Worm (Caenorhabditis elegans): ENCODE results near the gene vgln-1.

The vgln-1 gene

DNA sequence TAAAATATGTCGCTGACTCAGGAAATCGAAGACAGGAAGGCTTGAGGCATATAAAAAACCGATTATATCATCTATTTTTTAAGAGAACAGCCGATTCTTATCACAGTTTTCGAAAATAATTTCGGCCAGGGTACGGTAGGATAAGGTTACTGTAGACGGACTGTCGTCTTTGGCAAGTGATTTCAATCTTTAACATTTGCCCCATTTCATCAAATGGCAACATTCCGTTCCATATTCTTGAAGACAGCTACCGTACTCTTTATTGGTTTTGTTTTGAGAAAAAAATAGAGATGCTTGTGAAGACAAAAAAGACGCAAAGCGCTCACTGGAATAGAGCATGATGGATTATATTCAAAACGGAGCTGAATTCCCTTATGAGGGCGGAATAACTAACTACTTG, 7.9 kb upstream of the vgln-1 start:
- TF ChIP-seq flt-1 (GFP tag; IDR thresholded peaks at IDR 0.05), result no peak
- TF ChIP-seq T22C8.4 (GFP tag; IDR thresholded peaks at IDR 0.05), result no peak
- TF ChIP-seq med-1 (GFP tag; optimal IDR thresholded peaks at IDR 0.05; ENCODE audit: insufficient read depth), result no peak
- no peak for TF ChIP-seq klf-2 (GFP tag; conservative IDR thresholded peaks at IDR 0.05)
- TF ChIP-seq ztf-23 (GFP tag; IDR thresholded peaks at IDR 0.05), result no peak
- no peak for TF ChIP-seq tab-1 (GFP tag; IDR thresholded peaks at IDR 0.05)
- TF ChIP-seq ref-1 (GFP tag; conservative IDR thresholded peaks at IDR 0.05), result no peak
- no peak for TF ChIP-seq ztf-29 (GFP tag; IDR thresholded peaks at IDR 0.05)
- TF ChIP-seq cog-1 (tag; optimal IDR thresholded peaks at IDR 0.05), result no peak

DNA sequence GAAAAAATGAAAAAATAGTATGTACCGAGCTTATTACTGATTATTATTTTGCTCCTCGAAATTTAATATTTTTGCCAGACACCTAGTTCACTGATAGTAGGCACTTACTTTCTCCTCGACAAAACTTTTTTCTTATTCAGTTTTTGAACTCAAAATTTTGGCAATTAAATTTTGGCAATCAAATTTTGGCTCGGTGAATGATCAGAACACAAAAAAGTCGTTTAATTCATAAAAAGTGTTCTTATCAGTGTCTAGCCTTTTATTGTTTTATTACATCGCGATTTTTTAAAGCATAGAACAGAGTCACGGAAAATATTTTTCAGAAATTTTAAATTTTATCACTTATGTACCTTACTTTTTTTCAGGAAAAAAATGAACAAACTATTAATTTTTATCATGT, 4.3 kb upstream of the vgln-1 start:
- TF ChIP-seq cog-1 (tag; optimal IDR thresholded peaks at IDR 0.05) (no peak), tab-1 (GFP tag; IDR thresholded peaks at IDR 0.05) (no peak), klf-2 (GFP tag; conservative IDR thresholded peaks at IDR 0.05) (no peak), ztf-23 (GFP tag; IDR thresholded peaks at IDR 0.05) (no peak), ztf-29 (GFP tag; IDR thresholded peaks at IDR 0.05) (no peak), med-1 (GFP tag; optimal IDR thresholded peaks at IDR 0.05; ENCODE audit: insufficient read depth) (no peak), flt-1 (GFP tag; IDR thresholded peaks at IDR 0.05) (no peak), T22C8.4 (GFP tag; IDR thresholded peaks at IDR 0.05) (no peak), ref-1 (GFP tag; conservative IDR thresholded peaks at IDR 0.05) (no peak)

DNA sequence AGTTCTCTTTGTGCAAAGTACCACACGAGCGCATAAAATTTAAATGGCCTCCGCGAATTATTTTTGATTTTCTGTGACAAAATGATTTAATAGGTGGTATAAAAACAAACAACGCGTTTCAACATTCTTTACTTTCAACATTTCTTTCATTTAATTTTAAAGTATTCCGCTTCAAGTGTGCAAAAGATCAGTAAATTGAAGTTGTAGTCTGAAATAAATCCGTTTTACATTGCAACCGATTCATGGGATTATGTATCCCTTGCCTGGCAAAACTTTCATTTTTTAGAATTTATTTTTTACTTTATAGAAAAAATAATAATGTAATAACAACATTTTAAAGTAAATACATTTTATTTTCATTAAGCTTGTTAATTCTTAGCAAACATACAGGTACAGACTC, 3.6 kb upstream of the vgln-1 start, which contains the start of gene F26C11.1:
F26C11.1 (plus strand) TSS at position 301 of the 400 bp plus-strand sequence.
- TF ChIP-seq ztf-29 (GFP tag; IDR thresholded peaks at IDR 0.05), result no peak
- TF ChIP-seq cog-1 (tag; optimal IDR thresholded peaks at IDR 0.05), result no peak
- TF ChIP-seq flt-1 (GFP tag; IDR thresholded peaks at IDR 0.05), result no peak
- no peak for TF ChIP-seq klf-2 (GFP tag; conservative IDR thresholded peaks at IDR 0.05)
- TF ChIP-seq ztf-23 (GFP tag; IDR thresholded peaks at IDR 0.05), result no peak
- no peak for TF ChIP-seq T22C8.4 (GFP tag; IDR thresholded peaks at IDR 0.05)
- no peak for TF ChIP-seq med-1 (GFP tag; optimal IDR thresholded peaks at IDR 0.05; ENCODE audit: insufficient read depth)
- TF ChIP-seq tab-1 (GFP tag; IDR thresholded peaks at IDR 0.05), result no peak
- no peak for TF ChIP-seq ref-1 (GFP tag; conservative IDR thresholded peaks at IDR 0.05)

DNA sequence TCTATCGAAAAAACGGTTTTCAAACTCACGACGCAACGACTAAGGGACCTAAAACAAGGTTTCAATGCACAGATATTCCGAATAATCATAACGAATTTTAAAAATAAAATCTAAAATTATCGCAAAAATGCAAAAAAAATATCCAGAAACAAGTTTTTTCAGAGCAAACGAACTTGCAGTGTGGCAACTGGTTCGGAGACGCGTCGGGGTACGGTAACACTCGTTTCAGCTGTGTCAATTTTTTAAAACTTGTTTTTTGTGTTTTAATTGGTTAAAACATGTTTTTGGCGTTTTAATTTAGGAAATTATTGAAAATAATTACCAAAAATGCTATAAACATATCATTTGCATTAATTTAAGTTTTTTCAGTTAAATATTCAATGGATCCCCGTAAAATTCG, 1.5 kb upstream of the vgln-1 start, which contains the start of gene C08H9.16:
C08H9.16 (plus strand) TSS at position 370 of the 400 bp plus-strand sequence.
- TF ChIP-seq T22C8.4 (GFP tag; IDR thresholded peaks at IDR 0.05), result no peak
- TF ChIP-seq tab-1 (GFP tag; IDR thresholded peaks at IDR 0.05), result no peak
- no peak for TF ChIP-seq klf-2 (GFP tag; conservative IDR thresholded peaks at IDR 0.05)

DNA sequence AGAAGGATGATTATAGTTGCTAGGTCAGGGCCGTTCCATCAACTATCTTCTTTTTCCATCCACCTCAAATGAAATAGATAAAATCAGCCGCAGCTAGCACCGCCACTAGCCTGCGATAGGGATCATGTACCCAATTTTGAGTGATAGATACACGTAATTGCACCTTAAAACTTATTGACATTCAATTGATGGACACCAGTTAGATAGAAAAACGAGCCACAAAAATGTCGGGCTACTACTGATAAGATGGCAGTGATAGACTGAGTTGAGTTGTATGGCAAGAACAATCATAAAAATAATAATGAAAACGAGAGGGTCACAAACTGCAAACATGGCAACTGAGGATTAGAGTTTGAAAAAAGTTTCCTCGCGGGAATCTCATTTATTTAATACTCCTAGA, 942 bp upstream of the vgln-1 start:
- TF ChIP-seq T22C8.4 (GFP tag; IDR thresholded peaks at IDR 0.05) (no peak), med-1 (GFP tag; optimal IDR thresholded peaks at IDR 0.05; ENCODE audit: insufficient read depth) (no peak), klf-2 (GFP tag; conservative IDR thresholded peaks at IDR 0.05) (no peak), ztf-23 (GFP tag; IDR thresholded peaks at IDR 0.05) (no peak), tab-1 (GFP tag; IDR thresholded peaks at IDR 0.05) (no peak), flt-1 (GFP tag; IDR thresholded peaks at IDR 0.05) (no peak), ref-1 (GFP tag; conservative IDR thresholded peaks at IDR 0.05) (no peak)

DNA sequence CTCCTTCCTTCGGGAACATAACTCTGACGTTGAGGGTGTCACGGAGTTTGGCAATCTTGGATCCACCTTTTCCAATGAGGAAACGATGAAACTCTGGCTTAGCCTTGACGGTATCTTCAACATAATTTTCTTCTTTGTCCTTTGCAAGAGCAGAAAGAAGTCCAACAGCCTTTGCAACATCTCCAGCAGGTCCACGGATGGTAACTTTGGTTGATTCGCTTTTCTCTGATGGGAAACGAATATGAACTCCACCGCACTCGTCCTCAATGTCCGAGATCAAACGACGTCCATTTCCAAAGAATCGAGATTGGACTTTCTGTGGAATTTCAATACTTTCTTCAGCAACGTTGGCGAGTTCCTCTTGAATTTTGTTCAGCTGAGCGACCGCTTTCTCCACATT, 2.3 kb downstream of the vgln-1 start:
- TF ChIP-seq med-1 (GFP tag; optimal IDR thresholded peaks at IDR 0.05; ENCODE audit: insufficient read depth) (no peak), ztf-29 (GFP tag; IDR thresholded peaks at IDR 0.05) (no peak), T22C8.4 (GFP tag; IDR thresholded peaks at IDR 0.05) (no peak), klf-2 (GFP tag; conservative IDR thresholded peaks at IDR 0.05) (no peak), flt-1 (GFP tag; IDR thresholded peaks at IDR 0.05) (no peak), ztf-23 (GFP tag; IDR thresholded peaks at IDR 0.05) (no peak), ref-1 (GFP tag; conservative IDR thresholded peaks at IDR 0.05) (no peak), tab-1 (GFP tag; IDR thresholded peaks at IDR 0.05) (no peak), cog-1 (tag; optimal IDR thresholded peaks at IDR 0.05) (no peak)

DNA sequence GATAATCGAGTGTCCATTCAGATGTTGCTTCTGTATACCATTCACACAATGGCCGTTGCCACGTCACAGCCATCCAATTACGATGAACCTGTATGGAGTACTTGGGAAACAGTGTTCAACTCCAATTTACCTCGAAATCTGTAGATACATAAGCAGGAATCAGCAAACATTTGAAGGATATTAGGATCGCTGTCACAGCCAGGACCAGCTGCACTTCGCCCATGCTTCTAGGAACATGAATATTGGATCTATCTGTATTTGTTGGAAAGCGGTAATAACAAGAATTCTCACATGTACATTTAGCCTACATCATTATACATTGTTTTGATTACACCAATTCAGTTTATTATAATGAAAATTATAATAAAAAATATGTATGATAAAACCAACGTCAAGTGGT, 4.7 kb downstream of the vgln-1 start, which contains the start of gene algn-8:
algn-8 (minus strand) TSS at position 227 of the 400 bp plus-strand sequence.
- TF ChIP-seq ztf-29 (GFP tag; IDR thresholded peaks at IDR 0.05) (no peak), tab-1 (GFP tag; IDR thresholded peaks at IDR 0.05) (no peak), ztf-23 (GFP tag; IDR thresholded peaks at IDR 0.05) (no peak), klf-2 (GFP tag; conservative IDR thresholded peaks at IDR 0.05) (no peak), med-1 (GFP tag; optimal IDR thresholded peaks at IDR 0.05; ENCODE audit: insufficient read depth) (no peak), flt-1 (GFP tag; IDR thresholded peaks at IDR 0.05) (no peak), T22C8.4 (GFP tag; IDR thresholded peaks at IDR 0.05) (no peak), ref-1 (GFP tag; conservative IDR thresholded peaks at IDR 0.05) (no peak), cog-1 (tag; optimal IDR thresholded peaks at IDR 0.05) (no peak)

DNA sequence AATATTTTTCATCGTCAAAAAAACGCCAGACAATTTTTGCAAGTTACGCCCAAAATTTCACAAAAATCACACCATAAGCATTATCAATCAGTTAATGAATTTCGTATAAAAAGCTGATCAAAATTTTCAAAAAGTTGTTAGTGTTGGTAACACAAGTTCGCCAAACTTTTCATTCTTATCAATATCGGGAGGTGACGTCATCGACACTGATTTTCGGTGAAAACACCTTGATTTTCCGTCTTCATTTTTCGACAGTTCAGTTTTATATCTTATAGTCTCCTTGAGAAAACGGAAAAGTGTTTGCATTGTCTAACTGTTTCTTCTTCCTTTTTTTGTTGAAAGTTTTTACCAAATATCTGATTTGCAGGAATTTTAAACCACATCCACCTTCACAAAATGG, 10.1 kb downstream of the vgln-1 start, which contains the start of gene C08H9.15:
C08H9.15 (plus strand) TSS at position 368 of the 400 bp plus-strand sequence.
- TF ChIP-seq T22C8.4 (GFP tag; IDR thresholded peaks at IDR 0.05), result no peak

DNA sequence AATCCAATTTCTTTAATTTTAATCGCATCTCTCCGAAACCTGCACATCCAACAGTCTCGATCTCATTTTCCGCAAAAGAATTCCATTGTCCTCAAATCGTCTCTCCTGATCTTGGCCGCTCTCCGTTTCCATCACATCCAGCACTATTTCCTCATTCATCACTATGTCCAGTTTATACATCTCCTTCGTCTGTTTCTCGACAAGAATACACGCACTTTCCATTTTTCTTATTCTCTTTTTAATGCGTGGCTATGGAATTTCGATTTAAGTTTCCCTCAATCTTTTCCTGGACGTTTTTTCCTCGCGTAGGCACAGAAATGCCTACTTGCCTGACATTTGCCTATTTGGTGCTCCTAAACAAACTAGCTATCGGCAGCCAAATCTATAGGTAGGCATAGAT, 11.1 kb downstream of the vgln-1 start:
- TF ChIP-seq T22C8.4 (GFP tag; IDR thresholded peaks at IDR 0.05), result no peak
- TF ChIP-seq klf-2 (GFP tag; conservative IDR thresholded peaks at IDR 0.05), result no peak
- TF ChIP-seq ztf-23 (GFP tag; IDR thresholded peaks at IDR 0.05), result no peak
- no peak for TF ChIP-seq cog-1 (tag; optimal IDR thresholded peaks at IDR 0.05)
- no peak for TF ChIP-seq ztf-29 (GFP tag; IDR thresholded peaks at IDR 0.05)

DNA sequence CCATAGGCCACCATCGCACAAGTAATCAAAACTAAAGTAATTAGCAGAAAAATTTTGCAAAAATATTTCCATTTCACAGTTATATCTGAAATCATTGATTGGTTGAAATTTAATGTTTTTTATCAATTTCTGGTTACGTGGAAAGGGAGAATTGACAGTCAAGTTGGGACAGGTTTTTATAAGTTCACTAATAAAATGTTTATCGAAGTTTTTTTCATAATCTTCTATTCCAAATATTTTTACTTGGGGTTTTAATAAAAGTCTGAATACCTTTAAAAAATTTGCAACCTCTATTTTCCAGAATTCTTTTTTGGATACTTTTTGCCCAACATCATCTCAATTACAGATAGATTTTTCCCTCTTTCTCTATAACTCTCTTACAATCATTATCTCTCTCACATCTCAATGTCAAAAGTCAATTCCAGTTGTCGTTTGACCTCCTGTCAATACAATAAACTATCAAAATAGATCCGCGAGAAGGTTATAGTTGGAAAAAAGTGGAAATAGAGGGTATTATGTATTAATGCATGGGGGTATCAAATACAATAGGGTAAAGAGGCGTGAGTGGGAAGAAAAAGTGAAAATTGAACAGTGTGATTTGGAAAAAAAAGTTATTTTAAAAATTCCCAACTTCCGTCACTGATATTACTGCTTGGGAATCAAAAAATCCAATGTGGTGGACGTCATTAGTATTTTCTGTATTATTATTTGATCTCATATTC, 16.2 kb downstream of the vgln-1 start, which contains the start of the genes chil-2 and ctsa-3.2:
chil-2 (minus strand) TSS at position 101 of the 722 bp plus-strand sequence.
ctsa-3.2 (plus strand) TSS at position 672 of the 722 bp plus-strand sequence.
- no peak for TF ChIP-seq flt-1 (GFP tag; IDR thresholded peaks at IDR 0.05)
- no peak for TF ChIP-seq cog-1 (tag; optimal IDR thresholded peaks at IDR 0.05)
- no peak for TF ChIP-seq T22C8.4 (GFP tag; IDR thresholded peaks at IDR 0.05)
- TF ChIP-seq ztf-23 (GFP tag; IDR thresholded peaks at IDR 0.05), result no peak
- no peak for TF ChIP-seq ref-1 (GFP tag; conservative IDR thresholded peaks at IDR 0.05)
- no peak for TF ChIP-seq klf-2 (GFP tag; conservative IDR thresholded peaks at IDR 0.05)
- TF ChIP-seq tab-1 (GFP tag; IDR thresholded peaks at IDR 0.05), result no peak
- TF ChIP-seq ztf-29 (GFP tag; IDR thresholded peaks at IDR 0.05), result no peak
- no peak for TF ChIP-seq med-1 (GFP tag; optimal IDR thresholded peaks at IDR 0.05; ENCODE audit: insufficient read depth)

Measured in whole organism, midembryonic.